Worm (Caenorhabditis elegans): ENCODE data around the gene C29F4.3.
A peak's percentile ranks its signal among the peaks of the same experiment; 100 is the strongest.

Gene C29F4.3

ce11 chrIV:11179123-11179740 lies 44.5 kb downstream of the C29F4.3 start, which contains the start of gene cpt-2 (continued):
- TF ChIP-seq dpl-1 (GFP tag; optimal IDR thresholded peaks at IDR 0.05) (peak; percentile 44), egl-18 (GFP tag; IDR thresholded peaks at IDR 0.05) (peak; percentile 80; the same call in 1 of the 2 replicates), C17E4.6 (GFP tag; IDR thresholded peaks at IDR 0.05) (peak; percentile 88), mcd-1 (GFP tag; IDR thresholded peaks at IDR 0.05) (peak; percentile 92), attf-5 (GFP tag; optimal IDR thresholded peaks at IDR 0.05) (peak; percentile 75), let-607 (tag; optimal IDR thresholded peaks at IDR 0.05) (peak; percentile 22 to 65), K12H6.12 (tag; optimal IDR thresholded peaks at IDR 0.05) (peak; percentile 51), T07F8.4 (tag; optimal IDR thresholded peaks at IDR 0.05) (peak; percentile 7), Y56A3A.18 (GFP tag; IDR thresholded peaks at IDR 0.05) (peak; percentile 58; the same call in 1 of the 2 replicates), Y67H2A.10 (GFP tag; conservative IDR thresholded peaks at IDR 0.05) (peak; percentile 43; the same call in 1 of the 2 replicates), Y95B8A.8 (GFP tag; IDR thresholded peaks at IDR 0.05) (peak; percentile 79; the same call in 1 of the 2 replicates), Y53G8AR.9 (GFP tag; conservative IDR thresholded peaks at IDR 0.05) (peak; percentile 95), B0019.2 (GFP tag; conservative IDR thresholded peaks at IDR 0.05) (peak; percentile 61), snpc-4 (GFP tag; optimal IDR thresholded peaks at IDR 0.05) (peak; percentile 13), snpc-4 (tag; optimal IDR thresholded peaks at IDR 0.05) (peak; percentile 27 to 71 (median 62)), atf-7 (tag; optimal IDR thresholded peaks at IDR 0.05) (peak; percentile 73), ztf-22 (GFP tag; optimal IDR thresholded peaks at IDR 0.05) (peak; percentile 16), hsf-1 (GFP tag; IDR thresholded peaks at IDR 0.05) (peak; percentile 87), lin-40 (tag; optimal IDR thresholded peaks at IDR 0.05) (peak; percentile 88), xnd-1 (tag; optimal IDR thresholded peaks at IDR 0.05) (peak; percentile 44), attf-3 (GFP tag; conservative IDR thresholded peaks at IDR 0.05) (peak; percentile 76), athp-1 (tag; optimal IDR thresholded peaks at IDR 0.05) (peak; percentile 46), pbrm-1 (GFP tag; IDR thresholded peaks at IDR 0.05) (peak; percentile 90)

DNA sequence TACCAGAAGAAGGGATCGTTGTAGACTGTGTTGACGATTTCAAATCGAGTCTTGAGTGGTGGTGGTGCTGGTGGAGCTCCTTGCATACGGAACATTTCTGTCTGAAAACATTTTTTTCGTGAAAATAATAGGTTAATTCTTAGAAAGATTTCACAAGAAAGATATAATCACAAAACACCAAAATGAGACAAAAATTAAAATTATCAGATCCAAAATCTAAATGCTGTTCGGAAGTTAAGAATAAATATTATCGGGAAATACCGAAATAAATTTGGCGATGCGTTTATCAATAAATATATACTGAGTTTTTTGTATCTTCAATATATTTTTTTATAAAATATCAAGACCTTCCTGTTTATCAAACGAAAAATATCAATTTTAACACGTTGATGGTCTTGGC lies 45.3 kb downstream of the C29F4.3 start, which contains the start of gene C08F8.9:
Gene C08F8.9 (minus strand): TSS at position 101 of the 400 bp plus-strand sequence.
- TF ChIP-seq mes-4 (tag; optimal IDR thresholded peaks at IDR 0.05): no peak
- TF ChIP-seq snpc-1.3 (tag; optimal IDR thresholded peaks at IDR 0.05; ENCODE audit: insufficient read depth): no peak
- TF ChIP-seq snpc-4 (GFP tag; optimal IDR thresholded peaks at IDR 0.05): no peak
- no peak for TF ChIP-seq snpc-4 (tag; optimal IDR thresholded peaks at IDR 0.05)
- no peak for TF ChIP-seq lin-54 (GFP tag; optimal IDR thresholded peaks at IDR 0.05)
- no peak for TF ChIP-seq madf-10 (tag; optimal IDR thresholded peaks at IDR 0.05)
- no peak for TF ChIP-seq dox-1 (GFP tag; IDR thresholded peaks at IDR 0.05)
- TF ChIP-seq him-1 (tag; optimal IDR thresholded peaks at IDR 0.05): no peak
- TF ChIP-seq ztf-26 (tag; optimal IDR thresholded peaks at IDR 0.05): no peak
- no peak for TF ChIP-seq attf-6 (GFP tag; IDR thresholded peaks at IDR 0.05)
- TF ChIP-seq ceh-79 (tag; optimal IDR thresholded peaks at IDR 0.05): no peak
- no peak for TF ChIP-seq zim-3 (tag; optimal IDR thresholded peaks at IDR 0.05)

DNA sequence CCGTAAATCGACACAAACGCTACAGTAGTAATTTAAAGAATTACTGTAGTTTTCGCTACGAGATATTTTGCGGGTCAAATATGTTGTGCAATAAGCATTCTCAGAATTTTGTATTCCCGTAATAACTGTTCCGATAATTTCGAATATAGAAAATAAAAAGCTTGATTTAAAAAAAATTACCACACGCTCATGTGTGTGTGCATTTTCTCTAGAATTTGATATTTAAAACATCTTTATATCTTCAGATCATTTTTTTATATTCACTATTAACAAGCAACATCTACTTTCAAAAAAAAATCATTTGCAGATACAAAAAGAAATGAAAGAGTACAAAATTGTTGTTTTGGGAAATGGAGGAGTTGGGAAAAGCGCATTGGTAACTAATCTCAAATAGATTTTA lies 46.8 kb downstream of the C29F4.3 start, which contains the start of gene rap-3:
Gene rap-3 (plus strand): TSS at position 301 of the 400 bp plus-strand sequence.
- TF ChIP-seq Y53F4B.3 (GFP tag; IDR thresholded peaks at IDR 0.05): no peak
- TF ChIP-seq akir-1 (GFP tag; optimal IDR thresholded peaks at IDR 0.05): no peak
- no peak for TF ChIP-seq lag-1 (GFP tag; IDR thresholded peaks at IDR 0.05)
- no peak for TF ChIP-seq attf-5 (GFP tag; optimal IDR thresholded peaks at IDR 0.05)
- no peak for TF ChIP-seq die-1 (tag; optimal IDR thresholded peaks at IDR 0.05)
- TF ChIP-seq hrde-1 (tag; optimal IDR thresholded peaks at IDR 0.05; ENCODE audit: borderline replicate concordance): no peak
- TF ChIP-seq F57C9.4 (tag; optimal IDR thresholded peaks at IDR 0.05): no peak
- no peak for TF ChIP-seq sptf-2 (GFP tag; optimal IDR thresholded peaks at IDR 0.05)
- TF ChIP-seq B0035.1 (tag; optimal IDR thresholded peaks at IDR 0.05): no peak
- no peak for TF ChIP-seq cebp-2 (GFP tag; IDR thresholded peaks at IDR 0.05)
- no peak for TF ChIP-seq ets-4 (GFP tag; optimal IDR thresholded peaks at IDR 0.05)
- no peak for TF ChIP-seq lir-1 (GFP tag; conservative IDR thresholded peaks at IDR 0.05)
- no peak for TF ChIP-seq rcor-1 (GFP tag; IDR thresholded peaks at IDR 0.05)
- TF ChIP-seq nhr-179 (tag; optimal IDR thresholded peaks at IDR 0.05): no peak
- TF ChIP-seq bed-2 (GFP tag; IDR thresholded peaks at IDR 0.05): no peak
- TF ChIP-seq Y95B8A.8 (GFP tag; IDR thresholded peaks at IDR 0.05): no peak
